Fruit fly (Drosophila melanogaster) whole organism, embryonic: ENCODE measurements around the gene twf.

Experiments
- Adf1 ChIP-seq: fragments of 200-800 bp; sonication (Bioruptor generic); IDR thresholded peaks from 2 replicates; pipeline ENCODE4 v1.3.6; 2022; ENCODE audit warnings: missing biosample characterization, missing genetic modification characterization
- B-H1 ChIP-seq: fragments of 200-800 bp; sonication (Bioruptor generic); IDR thresholded peaks from 3 replicates; pipeline ENCODE4 v1.3.6; 2022; ENCODE audit warnings: missing biosample characterization, missing genetic modification characterization
- CG10267 ChIP-seq: fragments of 200-800 bp; sonication (Bioruptor generic); optimal IDR thresholded peaks from 2 replicates; lab custom pipeline; 2018; ENCODE audit warnings: missing biosample characterization, mild to moderate bottlenecking, missing genetic modification characterization, moderate library complexity
- CG12155 ChIP-seq: fragments of 200-800 bp; sonication (Bioruptor generic); optimal IDR thresholded peaks from 3 replicates; lab custom pipeline; 2016; ENCODE audit warnings: missing biosample characterization, missing genetic modification characterization
- CG1233 ChIP-seq: fragments of 200-800 bp; sonication (Bioruptor generic); optimal IDR thresholded peaks from 4 replicates; lab custom pipeline; 2018; ENCODE audit warnings: missing biosample characterization, mild to moderate bottlenecking, missing genetic modification characterization
- CG12744 ChIP-seq: fragments of 200-800 bp; sonication (Bioruptor generic); optimal IDR thresholded peaks from 2 replicates; lab custom pipeline; 2016; ENCODE audit warnings: missing biosample characterization, missing genetic modification characterization
- CG15011 ChIP-seq: fragments of 200-800 bp; sonication (Bioruptor generic); optimal IDR thresholded peaks from 3 replicates; lab custom pipeline; 2018; ENCODE audit warnings: missing biosample characterization, mild to moderate bottlenecking, missing genetic modification characterization
- CG17385 ChIP-seq: fragments of 200-800 bp; sonication (Bioruptor generic); optimal IDR thresholded peaks from 3 replicates; lab custom pipeline; 2018; ENCODE audit warnings: missing biosample characterization, mild to moderate bottlenecking, missing genetic modification characterization
- CG18599 ChIP-seq: fragments of 200-800 bp; sonication (Bioruptor generic); optimal IDR thresholded peaks from 3 replicates; lab custom pipeline; 2017; ENCODE audit warnings: missing biosample characterization, missing genetic modification characterization, mild to moderate bottlenecking, moderate library complexity, missing genetic modification reagents
- CG30403 ChIP-seq: fragments of 200-800 bp; sonication (Bioruptor generic); optimal IDR thresholded peaks from 3 replicates; lab custom pipeline; 2016; ENCODE audit warnings: missing biosample characterization, missing genetic modification characterization
- CG3281 ChIP-seq: fragments of 200-800 bp; sonication (Bioruptor generic); optimal IDR thresholded peaks from 3 replicates; lab custom pipeline; 2017; ENCODE audit warnings: missing biosample characterization, mild to moderate bottlenecking, missing genetic modification characterization
- CG33557 ChIP-seq: fragments of 200-800 bp; sonication (Bioruptor generic); optimal IDR thresholded peaks from 2 replicates; lab custom pipeline; 2019; ENCODE audit warnings: missing biosample characterization, mild to moderate bottlenecking, missing genetic modification characterization, moderate library complexity
- CG34422 ChIP-seq: fragments of 200-800 bp; sonication (Bioruptor generic); IDR thresholded peaks from 3 replicates; pipeline ENCODE4 v1.3.6; 2022; ENCODE audit warnings: missing biosample characterization, missing genetic modification characterization
- CG3726 ChIP-seq: fragments of 200-800 bp; sonication (Bioruptor generic); IDR thresholded peaks from 3 replicates; pipeline ENCODE4, ENCODE4 v1.3.6; 2022; ENCODE audit warnings: missing biosample characterization, missing genetic modification characterization
- CG3847 ChIP-seq: fragments of 200-800 bp; sonication (Bioruptor generic); IDR thresholded peaks from 2 replicates; pipeline ENCODE4 v1.3.6; 2022; ENCODE audit warnings: missing biosample characterization, missing genetic modification characterization
- CG42726 ChIP-seq: fragments of 200-800 bp; sonication (Bioruptor generic); IDR thresholded peaks from 2 replicates; pipeline ENCODE4 v1.3.6; 2022; ENCODE audit warnings: missing biosample characterization, missing genetic modification characterization; ENCODE audit not compliant: partially characterized antibody
- CG6813 ChIP-seq: fragments of 200-800 bp; sonication (Bioruptor generic); optimal IDR thresholded peaks from 2 replicates; lab custom pipeline; 2017; ENCODE audit warnings: missing biosample characterization, missing genetic modification characterization, mild to moderate bottlenecking, moderate library complexity, missing genetic modification reagents
- CG8281 ChIP-seq: fragments of 200-800 bp; sonication (Bioruptor generic); optimal IDR thresholded peaks from 2 replicates; lab custom pipeline; 2018; ENCODE audit warnings: missing biosample characterization, mild to moderate bottlenecking, missing genetic modification characterization, moderate library complexity
- CG9817 ChIP-seq: fragments of 200-800 bp; sonication (Bioruptor generic); optimal IDR thresholded peaks from 2 replicates; lab custom pipeline; 2018; ENCODE audit warnings: missing biosample characterization, mild to moderate bottlenecking, missing genetic modification characterization, moderate library complexity
- Doc2 ChIP-seq: fragments of 200-800 bp; sonication (Bioruptor generic); IDR thresholded peaks from 2 replicates; pipeline ENCODE4 v1.3.6; 2022; ENCODE audit warnings: missing biosample characterization, missing genetic modification characterization
- HLHmδ ChIP-seq: fragments of 200-800 bp; sonication (Bioruptor generic); optimal IDR thresholded peaks from 2 replicates; lab custom pipeline; 2018; ENCODE audit warnings: missing biosample characterization, mild to moderate bottlenecking, missing genetic modification characterization, moderate library complexity
- Mrtf ChIP-seq: fragments of 200-800 bp; sonication (Bioruptor generic); IDR thresholded peaks from 3 replicates; pipeline ENCODE4 v1.3.6; 2022; ENCODE audit warnings: missing biosample characterization, missing genetic modification characterization
- Sox100B ChIP-seq: fragments of 200-800 bp; sonication (Bioruptor generic); optimal IDR thresholded peaks from 3 replicates; lab custom pipeline; 2018; ENCODE audit warnings: missing biosample characterization, mild to moderate bottlenecking, missing genetic modification characterization
- Spps ChIP-seq: fragments of 200-800 bp; sonication (Bioruptor generic); optimal IDR thresholded peaks from 2 replicates; lab custom pipeline; 2018; ENCODE audit warnings: missing biosample characterization, mild to moderate bottlenecking, missing genetic modification characterization
- Sry-β ChIP-seq: fragments of 200-800 bp; sonication (Bioruptor generic); optimal IDR thresholded peaks from 2 replicates; lab custom pipeline; 2018; ENCODE audit warnings: missing biosample characterization, mild to moderate bottlenecking, missing genetic modification characterization, moderate library complexity
- YL-1 ChIP-seq: fragments of 200-800 bp; sonication (Bioruptor generic); optimal IDR thresholded peaks from 3 replicates; lab custom pipeline; 2017; ENCODE audit warnings: missing biosample characterization, mild to moderate bottlenecking, missing genetic modification characterization
- aop ChIP-seq: fragments of 200-800 bp; sonication (Bioruptor generic); IDR thresholded peaks from 2 replicates; pipeline ENCODE4 v1.3.6; 2022; ENCODE audit warnings: missing biosample characterization, missing genetic modification characterization
- ap ChIP-seq: fragments of 200-800 bp; sonication (Bioruptor generic); IDR thresholded peaks from 2 replicates; pipeline ENCODE4 v1.3.6; 2022; ENCODE audit warnings: missing biosample characterization, missing genetic modification characterization
- az2 ChIP-seq: fragments of 200-800 bp; sonication (Bioruptor generic); optimal IDR thresholded peaks from 3 replicates; lab custom pipeline; 2016; ENCODE audit warnings: missing biosample characterization, missing genetic modification characterization
- br ChIP-seq: fragments of >200 bp; optimal IDR thresholded peaks from 2 replicates; lab custom pipeline; 2017
- btn ChIP-seq: fragments of 200-800 bp; sonication (Bioruptor generic); optimal IDR thresholded peaks from 2 replicates; lab custom pipeline; 2016; ENCODE audit warnings: missing biosample characterization, missing genetic modification characterization
- cato ChIP-seq: fragments of 200-800 bp; sonication (Bioruptor generic); optimal IDR thresholded peaks from 2 replicates; lab custom pipeline; 2016; ENCODE audit warnings: missing biosample characterization, missing genetic modification characterization, borderline replicate concordance
- ci ChIP-seq: fragments of 200-800 bp; sonication (Bioruptor generic); IDR thresholded peaks from 3 replicates; pipeline ENCODE4 v1.3.6; 2022; ENCODE audit warnings: missing biosample characterization, missing genetic modification characterization
- croc ChIP-seq: fragments of 200-800 bp; sonication (Bioruptor generic); conservative IDR thresholded peaks from 3 replicates; pipeline ENCODE4 v1.3.6; 2022; ENCODE audit warnings: missing biosample characterization, missing genetic modification characterization
- emc ChIP-seq: fragments of 200-800 bp; sonication (Bioruptor generic); optimal IDR thresholded peaks from 2 replicates; lab custom pipeline; 2016; ENCODE audit warnings: missing biosample characterization, missing genetic modification characterization
- ems ChIP-seq: fragments of 200-800 bp; sonication (Bioruptor generic); optimal IDR thresholded peaks from 3 replicates; lab custom pipeline; 2016; ENCODE audit warnings: missing biosample characterization, missing genetic modification characterization
- esg ChIP-seq: fragments of 200-800 bp; sonication (Bioruptor generic); conservative IDR thresholded peaks from 2 replicates; pipeline ENCODE4 v1.3.6; 2022; ENCODE audit warnings: missing biosample characterization, missing genetic modification characterization
- fd3F ChIP-seq: fragments of 200-800 bp; sonication (Bioruptor generic); optimal IDR thresholded peaks from 2 replicates; lab custom pipeline; 2018; ENCODE audit warnings: missing biosample characterization, mild to moderate bottlenecking, missing genetic modification characterization, moderate library complexity
- fd64A ChIP-seq: fragments of 200-800 bp; sonication (Bioruptor generic); optimal IDR thresholded peaks from 3 replicates; lab custom pipeline; 2018; ENCODE audit warnings: missing biosample characterization, mild to moderate bottlenecking, missing genetic modification characterization
- gsb-n ChIP-seq: fragments of 200-800 bp; sonication (Bioruptor generic); optimal IDR thresholded peaks from 3 replicates; lab custom pipeline; 2018; ENCODE audit warnings: missing biosample characterization, mild to moderate bottlenecking, missing genetic modification characterization
- insv ChIP-seq, 2 experiments: fragments of 200-800 bp; sonication (Bioruptor generic); optimal IDR thresholded peaks; 3 replicates each; lab custom pipeline; 2016 to 2018; ENCODE audit warnings: missing biosample characterization in 2 of 2, missing genetic modification characterization in 2 of 2
- org-1 ChIP-seq: fragments of 200-800 bp; sonication (Bioruptor generic); optimal IDR thresholded peaks from 2 replicates; lab custom pipeline; 2017; ENCODE audit warnings: missing biosample characterization, missing genetic modification characterization
- pros ChIP-seq: fragments of 200-800 bp; sonication (Bioruptor generic); optimal IDR thresholded peaks from 3 replicates; lab custom pipeline; 2019; ENCODE audit warnings: missing biosample characterization, mild to moderate bottlenecking, missing genetic modification characterization, moderate library complexity
- repo ChIP-seq: fragments of 200-800 bp; sonication (Bioruptor generic); optimal IDR thresholded peaks from 2 replicates; lab custom pipeline; 2016; ENCODE audit warnings: missing biosample characterization, missing genetic modification characterization
- salm ChIP-seq: fragments of 200-800 bp; sonication (Bioruptor generic); optimal IDR thresholded peaks from 2 replicates; lab custom pipeline; 2018; ENCODE audit warnings: missing biosample characterization, mild to moderate bottlenecking, missing genetic modification characterization
- schlank ChIP-seq: fragments of 200-800 bp; sonication (Bioruptor generic); optimal IDR thresholded peaks from 2 replicates; lab custom pipeline; 2018; ENCODE audit warnings: missing biosample characterization, mild to moderate bottlenecking, missing genetic modification characterization
- sd ChIP-seq: fragments of 200-800 bp; sonication (Bioruptor generic); optimal IDR thresholded peaks from 3 replicates; lab custom pipeline; 2018; ENCODE audit warnings: missing biosample characterization, mild to moderate bottlenecking, missing genetic modification characterization, moderate library complexity
- sens-2 ChIP-seq: fragments of 200-800 bp; sonication (Bioruptor generic); IDR thresholded peaks from 2 replicates; pipeline ENCODE4 v1.3.6; 2022; ENCODE audit warnings: missing biosample characterization, missing genetic modification characterization
- sob ChIP-seq: fragments of 200-800 bp; sonication (Bioruptor generic); IDR thresholded peaks from 2 replicates; pipeline ENCODE4 v1.3.6; 2022; ENCODE audit warnings: missing biosample characterization, missing genetic modification characterization
- tio ChIP-seq: fragments of 200-800 bp; sonication (Bioruptor generic); optimal IDR thresholded peaks from 2 replicates; lab custom pipeline; 2017; ENCODE audit warnings: missing biosample characterization, missing genetic modification characterization, inconsistent platforms
- usp ChIP-seq: fragments of >200 bp; optimal IDR thresholded peaks from 2 replicates; lab custom pipeline; 2017; ENCODE audit warnings: missing biosample characterization, missing genetic modification characterization
- zen2 ChIP-seq: fragments of 200-800 bp; sonication (Bioruptor generic); IDR thresholded peaks from 3 replicates; pipeline ENCODE4 v1.3.6; 2022; ENCODE audit warnings: missing biosample characterization, missing genetic modification characterization; ENCODE audit not compliant: partially characterized antibody

Gene twf

DNA sequence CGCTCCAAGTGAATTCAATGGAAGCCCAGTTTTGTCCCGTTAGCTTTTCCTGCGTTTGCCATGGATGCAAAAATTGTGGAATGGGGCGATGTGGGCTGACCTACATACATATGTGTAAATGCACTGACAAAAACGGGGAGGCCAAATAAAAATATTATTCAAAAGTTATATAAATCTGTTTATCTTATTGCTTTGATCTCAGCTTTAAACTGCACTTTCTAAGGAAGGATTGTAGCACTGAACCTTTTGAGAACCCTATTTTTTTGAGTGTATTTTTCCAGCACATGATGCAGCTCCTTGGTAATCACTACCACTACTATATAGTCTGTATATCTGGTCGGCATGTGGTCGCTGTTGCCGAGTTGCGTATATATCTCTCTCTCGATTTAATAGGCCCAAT is 45.4 kb upstream of the twf start (continued):
- TF ChIP-seq CG42726: no peak
- peak; percentile 53; the same call in 2 of the 3 replicates for TF ChIP-seq CG34422
- no peak for TF ChIP-seq emc (GFP tag; lab: Kevin White, UChicago)
- TF ChIP-seq CG33557 (GFP tag; lab: Kevin White, UChicago): no peak
- no peak for TF ChIP-seq Doc2
- no peak for TF ChIP-seq ap (GFP tag; lab: Robert Waterston, UW)
- TF ChIP-seq br (lab: Kevin White, UChicago): no peak
- no peak for TF ChIP-seq zen2 (GFP tag; lab: Robert Waterston, UW)
- TF ChIP-seq fd64A: no peak
- peak; percentile 18 for TF ChIP-seq ems
- TF ChIP-seq CG6813 (GFP tag; lab: Kevin White, UChicago): no peak
- TF ChIP-seq YL-1 (GFP tag; lab: Kevin White, UChicago): no peak
- no peak for TF ChIP-seq CG17385 (GFP tag; lab: Kevin White, UChicago)
- TF ChIP-seq aop (GFP tag; lab: Robert Waterston, UW): no peak
- TF ChIP-seq HLHmδ (GFP tag; lab: Kevin White, UChicago): no peak
- no peak for TF ChIP-seq croc (GFP tag; lab: Robert Waterston, UW)
- TF ChIP-seq Adf1 (GFP tag; lab: Robert Waterston, UW): no peak
- TF ChIP-seq CG3726: no peak
- no peak for TF ChIP-seq usp (GFP tag; lab: Kevin White, UChicago)
- no peak for TF ChIP-seq CG12744 (GFP tag; lab: Kevin White, UChicago)
- TF ChIP-seq schlank: no peak
- no peak for TF ChIP-seq salm (tag; lab: Kevin White, UChicago)
- no peak for TF ChIP-seq Spps
- no peak for TF ChIP-seq sens-2 (GFP tag; lab: Robert Waterston, UW)
- TF ChIP-seq CG9817: peak; percentile 22
- no peak for TF ChIP-seq tio (GFP tag; lab: Kevin White, UChicago)
- peak; percentile 11 for TF ChIP-seq az2 (GFP tag; lab: Kevin White, UChicago)
- peak; percentile 38; the same call in 1 of the 3 replicates for TF ChIP-seq Mrtf (GFP tag; lab: Robert Waterston, UW)
- peak; percentile 38; the same call in 1 of the 2 replicates for TF ChIP-seq sob (GFP tag; lab: Robert Waterston, UW)
- TF ChIP-seq CG10267 (tag; lab: Kevin White, UChicago): peak; percentile 4
- TF ChIP-seq CG30403 (GFP tag; lab: Kevin White, UChicago): peak; percentile 38
- no peak for TF ChIP-seq cato (GFP tag; lab: Kevin White, UChicago)
- peak; percentile 72; the same call in 2 of the 3 replicates for TF ChIP-seq ci (GFP tag; lab: Robert Waterston, UW)
- peak; percentile 25; the same call in 1 of the 2 replicates for TF ChIP-seq CG3847 (GFP tag; lab: Robert Waterston, UW)
- TF ChIP-seq org-1: no peak
- no peak for TF ChIP-seq pros (GFP tag; lab: Kevin White, UChicago)
- no peak for TF ChIP-seq gsb-n
- TF ChIP-seq Sox100B (GFP tag; lab: Kevin White, UChicago): peak; percentile 35
- no peak for TF ChIP-seq CG12155
- TF ChIP-seq B-H1 (GFP tag; lab: Robert Waterston, UW): peak; percentile 38; the same call in 1 of the 3 replicates
- peak; percentile 36 for TF ChIP-seq CG18599 (GFP tag; lab: Kevin White, UChicago)
- TF ChIP-seq repo (GFP tag; lab: Kevin White, UChicago): no peak
- TF ChIP-seq btn: no peak
- peak; percentile 25; the same call in 1 of the 2 replicates for TF ChIP-seq esg (GFP tag; lab: Robert Waterston, UW)
- no peak for TF ChIP-seq sd (tag; lab: Kevin White, UChicago)
- peak; percentile 1 for TF ChIP-seq CG15011 (GFP tag; lab: Kevin White, UChicago)
- TF ChIP-seq CG1233: peak; percentile 34
- no peak for TF ChIP-seq CG8281 (tag; lab: Kevin White, UChicago)
- no peak for TF ChIP-seq insv (GFP tag; optimal IDR thresholded peaks at IDR 0.05; lab: Kevin White, UChicago)
- peak; percentile 40 for TF ChIP-seq CG3281 (GFP tag; lab: Kevin White, UChicago)
- no peak for TF ChIP-seq Sry-β (GFP tag; lab: Kevin White, UChicago)
- TF ChIP-seq fd3F: no peak
